Worm (Caenorhabditis elegans) whole organism, L2 larva: ENCODE measurements around the gene dlg-1.

Experiments
- F13H6.1 ChIP-seq: sonication (generic microtip); optimal IDR thresholded peaks from 2 replicates; lab custom pipeline; 2016; ENCODE audit warnings: missing genetic modification characterization, missing compliant biosample characterization
- ZK546.5 ChIP-seq: sonication (generic microtip); optimal IDR thresholded peaks from 2 replicates; lab custom pipeline; 2017; ENCODE audit warnings: missing biosample characterization, missing genetic modification characterization
- ama-1 ChIP-seq: fragments of 150-350 bp; optimal IDR thresholded peaks from 2 replicates; lab custom pipeline; 2018; ENCODE audit warnings: inconsistent platforms
- crh-2 ChIP-seq: sonication (generic microtip); optimal IDR thresholded peaks from 2 replicates; lab custom pipeline; 2017; ENCODE audit warnings: missing biosample characterization, missing genetic modification characterization
- elt-1 ChIP-seq: fragments of 150-350 bp; optimal IDR thresholded peaks from 2 replicates; lab custom pipeline; 2014; ENCODE audit warnings: missing biosample characterization, missing genetic modification characterization
- fos-1 ChIP-seq: fragments of 150-350 bp; optimal IDR thresholded peaks from 2 replicates; lab custom pipeline; 2014; ENCODE audit warnings: missing biosample characterization, missing genetic modification characterization
- lin-13 ChIP-seq: fragments of 150-350 bp; optimal IDR thresholded peaks from 2 replicates; lab custom pipeline; 2014; ENCODE audit warnings: missing biosample characterization, missing genetic modification reagents, missing genetic modification characterization
- nhr-12 ChIP-seq: fragments of 150-350 bp; optimal IDR thresholded peaks from 2 replicates; lab custom pipeline; 2014; ENCODE audit warnings: missing biosample characterization, missing genetic modification characterization
- skn-1 ChIP-seq: sonication (generic microtip); optimal IDR thresholded peaks from 2 replicates; lab custom pipeline; 2017; ENCODE audit warnings: missing biosample characterization, missing genetic modification characterization
- snpc-4 ChIP-seq: fragments of 150-350 bp; optimal IDR thresholded peaks from 2 replicates; lab custom pipeline; 2014; ENCODE audit warnings: missing biosample characterization, missing genetic modification characterization
- unc-62 ChIP-seq: fragments of 150-350 bp; optimal IDR thresholded peaks from 2 replicates; lab custom pipeline; 2014; ENCODE audit warnings: missing biosample characterization, missing genetic modification reagents, missing genetic modification characterization
- ztf-11 ChIP-seq: sonication (generic microtip); optimal IDR thresholded peaks from 2 replicates; lab custom pipeline; 2017; ENCODE audit warnings: missing biosample characterization, missing genetic modification characterization
- ztf-4 ChIP-seq: fragments of 150-350 bp; optimal IDR thresholded peaks from 2 replicates; lab custom pipeline; 2014; ENCODE audit warnings: missing biosample characterization, missing genetic modification characterization

- TF ChIP-seq nhr-12 (tag; lab: Kevin White, UChicago), result no peak
- no peak for TF ChIP-seq unc-62 (GFP tag; lab: Kevin White, UChicago)
- no peak for TF ChIP-seq ztf-11 (tag; lab: Kevin White, UChicago)
- TF ChIP-seq ztf-4 (tag; lab: Kevin White, UChicago), result no peak
- no peak for TF ChIP-seq elt-1 (tag; lab: Kevin White, UChicago)
- no peak for TF ChIP-seq snpc-4 (tag; lab: Kevin White, UChicago)
- no peak for TF ChIP-seq lin-13 (GFP tag; lab: Kevin White, UChicago)
- no peak for TF ChIP-seq ZK546.5
- TF ChIP-seq F13H6.1 (tag; lab: Kevin White, UChicago), result no peak
- no peak for TF ChIP-seq fos-1 (tag; lab: Kevin White, UChicago)
- TF ChIP-seq ama-1 (lab: Kevin White, UChicago), result no peak
- TF ChIP-seq skn-1, result no peak
- TF ChIP-seq crh-2 (tag; lab: Kevin White, UChicago), result no peak
These were observed 38.9 kb downstream of the dlg-1 start for ce11 chrX:5518352-5518751.
